Worm (Caenorhabditis elegans) whole organism, L4/young adult: ENCODE data around the gene ZK593.2.

ENCODE experiments used
- dao-5 ChIP-seq: sonication (generic microtip); optimal IDR thresholded peaks from 2 replicates; lab custom pipeline; 2016; ENCODE audit warnings: missing genotype, missing genetic modification characterization, moderate library complexity, missing compliant biosample characterization
- him-1 ChIP-seq: sonication (generic microtip); optimal IDR thresholded peaks from 2 replicates; lab custom pipeline; 2016; ENCODE audit warnings: missing genotype, missing genetic modification reagents, missing genetic modification characterization, missing compliant biosample characterization

- TF ChIP-seq him-1 (no peak), dao-5 (no peak)
Observed at ce11 chrIV:10909708-10910107, 3.5 kb upstream of the ZK593.2 start, which contains the start of gene pyk-2.
